Worm (Caenorhabditis elegans): ENCODE measurements around the gene srv-19.

ce11 chrIV:5869354-5869753 is 4.4 kb downstream of the srv-19 start:
- no peak for TF ChIP-seq snpc-4 (tag; optimal IDR thresholded peaks at IDR 0.05)
- no peak for TF ChIP-seq mls-2 (tag; optimal IDR thresholded peaks at IDR 0.05)
